Fruit fly (Drosophila melanogaster): ENCODE measurements around the gene CG1943.
A peak's percentile ranks its signal among the peaks of the same experiment; 100 is the strongest.

The CG1943 gene

dm6 chr3R:7088837-7089361 lies 14.2 kb downstream of the CG1943 start:
- TF ChIP-seq CG1620 (GFP tag; optimal IDR thresholded peaks at IDR 0.05) (no peak), ovo (GFP tag; optimal IDR thresholded peaks at IDR 0.05) (peak; percentile 3)

dm6 chr3R:7089522-7090336 lies 15.1 kb downstream of the CG1943 start:
- TF ChIP-seq Hr96 (GFP tag; optimal IDR thresholded peaks at IDR 0.05) (no peak), kay (GFP tag; ENCODE audit: borderline replicate concordance) (peak; percentile 92), CG14711 (tag; optimal IDR thresholded peaks at IDR 0.05) (no peak)

- no peak for TF ChIP-seq Crg-1 (GFP tag; optimal IDR thresholded peaks at IDR 0.05)
- TF ChIP-seq cic (GFP tag; optimal IDR thresholded peaks at IDR 0.05) = peak; percentile 21
- TF ChIP-seq tj (GFP tag; optimal IDR thresholded peaks at IDR 0.05) = peak; percentile 97
- no peak for TF ChIP-seq CG33017 (tag; optimal IDR thresholded peaks at IDR 0.05)
- peak; percentile 20 for TF ChIP-seq Mnt (GFP tag; optimal IDR thresholded peaks at IDR 0.05)
- no peak for TF ChIP-seq CG5204 (GFP tag; optimal IDR thresholded peaks at IDR 0.05)
- no peak for TF ChIP-seq kay (GFP tag; ENCODE audit: borderline replicate concordance)
Measured at dm6 chr3R:7090337-7090830, 15.7 kb downstream of the CG1943 start.

dm6 chr3R:7091904-7092303 lies 17.2 kb downstream of the CG1943 start:
- no peak for TF ChIP-seq Hr96 (GFP tag; optimal IDR thresholded peaks at IDR 0.05)
- no peak for TF ChIP-seq toe (GFP tag; optimal IDR thresholded peaks at IDR 0.05)
- TF ChIP-seq CG14711 (tag; optimal IDR thresholded peaks at IDR 0.05) = peak; percentile 80
- TF ChIP-seq CG12768 (GFP tag; optimal IDR thresholded peaks at IDR 0.05) = no peak
- no peak for TF ChIP-seq Clk (GFP tag; optimal IDR thresholded peaks at IDR 0.05)
- TF ChIP-seq kay (GFP tag; ENCODE audit: borderline replicate concordance) = peak; percentile 71
- TF ChIP-seq cic (GFP tag; optimal IDR thresholded peaks at IDR 0.05) = no peak
- TF ChIP-seq CG1620 (GFP tag; optimal IDR thresholded peaks at IDR 0.05) = no peak
- no peak for TF ChIP-seq pad (GFP tag; optimal IDR thresholded peaks at IDR 0.05)
- TF ChIP-seq CG7101 (tag; optimal IDR thresholded peaks at IDR 0.05) = no peak

- TF ChIP-seq tj (GFP tag; optimal IDR thresholded peaks at IDR 0.05) (no peak), CG1620 (GFP tag; optimal IDR thresholded peaks at IDR 0.05) (no peak), Mnt (GFP tag; optimal IDR thresholded peaks at IDR 0.05) (no peak), CG33017 (tag; optimal IDR thresholded peaks at IDR 0.05) (no peak), Hr96 (GFP tag; optimal IDR thresholded peaks at IDR 0.05) (no peak), Crg-1 (GFP tag; optimal IDR thresholded peaks at IDR 0.05) (no peak), CG5204 (GFP tag; optimal IDR thresholded peaks at IDR 0.05) (no peak), kay (GFP tag; ENCODE audit: borderline replicate concordance) (no peak), toe (GFP tag; optimal IDR thresholded peaks at IDR 0.05) (no peak), CG14711 (tag; optimal IDR thresholded peaks at IDR 0.05) (peak; percentile 35), CG12768 (GFP tag; optimal IDR thresholded peaks at IDR 0.05) (peak; percentile 12), CG11617 (GFP tag; optimal IDR thresholded peaks at IDR 0.05) (peak; percentile 30), bab1 (GFP tag; optimal IDR thresholded peaks at IDR 0.05) (no peak), cic (GFP tag; optimal IDR thresholded peaks at IDR 0.05) (no peak), Clk (GFP tag; optimal IDR thresholded peaks at IDR 0.05) (no peak), CG7045 (GFP tag; optimal IDR thresholded peaks at IDR 0.05) (no peak), ovo (GFP tag; optimal IDR thresholded peaks at IDR 0.05) (no peak), pad (GFP tag; optimal IDR thresholded peaks at IDR 0.05) (no peak), cnc (optimal IDR thresholded peaks at IDR 0.05) (no peak), CG7101 (tag; optimal IDR thresholded peaks at IDR 0.05) (peak; percentile 32)
Measured at dm6 chr3R:7093592-7093991, 18.9 kb downstream of the CG1943 start.

- TF ChIP-seq Crg-1 (GFP tag; optimal IDR thresholded peaks at IDR 0.05) (no peak), Mnt (GFP tag; optimal IDR thresholded peaks at IDR 0.05) (no peak), CG7045 (GFP tag; optimal IDR thresholded peaks at IDR 0.05) (no peak), CG14711 (tag; optimal IDR thresholded peaks at IDR 0.05) (no peak), ovo (GFP tag; optimal IDR thresholded peaks at IDR 0.05) (no peak), toe (GFP tag; optimal IDR thresholded peaks at IDR 0.05) (no peak), CG11617 (GFP tag; optimal IDR thresholded peaks at IDR 0.05) (no peak), bab1 (GFP tag; optimal IDR thresholded peaks at IDR 0.05) (no peak), CG1620 (GFP tag; optimal IDR thresholded peaks at IDR 0.05) (no peak), CG7101 (tag; optimal IDR thresholded peaks at IDR 0.05) (no peak), CG33017 (tag; optimal IDR thresholded peaks at IDR 0.05) (no peak), Hr96 (GFP tag; optimal IDR thresholded peaks at IDR 0.05) (no peak), tj (GFP tag; optimal IDR thresholded peaks at IDR 0.05) (no peak), CG12768 (GFP tag; optimal IDR thresholded peaks at IDR 0.05) (no peak), pad (GFP tag; optimal IDR thresholded peaks at IDR 0.05) (no peak), cic (GFP tag; optimal IDR thresholded peaks at IDR 0.05) (no peak), CG5204 (GFP tag; optimal IDR thresholded peaks at IDR 0.05) (no peak), kay (GFP tag; ENCODE audit: borderline replicate concordance) (no peak), Clk (GFP tag; optimal IDR thresholded peaks at IDR 0.05) (no peak), cnc (optimal IDR thresholded peaks at IDR 0.05) (no peak)
Measured at dm6 chr3R:7094368-7094767, 19.7 kb downstream of the CG1943 start.
